Fruit fly (Drosophila melanogaster): ENCODE measurements around the gene Doc3.
A peak's percentile ranks its signal among the peaks of the same experiment; 100 is the strongest.

Doc3 gene

DNA sequence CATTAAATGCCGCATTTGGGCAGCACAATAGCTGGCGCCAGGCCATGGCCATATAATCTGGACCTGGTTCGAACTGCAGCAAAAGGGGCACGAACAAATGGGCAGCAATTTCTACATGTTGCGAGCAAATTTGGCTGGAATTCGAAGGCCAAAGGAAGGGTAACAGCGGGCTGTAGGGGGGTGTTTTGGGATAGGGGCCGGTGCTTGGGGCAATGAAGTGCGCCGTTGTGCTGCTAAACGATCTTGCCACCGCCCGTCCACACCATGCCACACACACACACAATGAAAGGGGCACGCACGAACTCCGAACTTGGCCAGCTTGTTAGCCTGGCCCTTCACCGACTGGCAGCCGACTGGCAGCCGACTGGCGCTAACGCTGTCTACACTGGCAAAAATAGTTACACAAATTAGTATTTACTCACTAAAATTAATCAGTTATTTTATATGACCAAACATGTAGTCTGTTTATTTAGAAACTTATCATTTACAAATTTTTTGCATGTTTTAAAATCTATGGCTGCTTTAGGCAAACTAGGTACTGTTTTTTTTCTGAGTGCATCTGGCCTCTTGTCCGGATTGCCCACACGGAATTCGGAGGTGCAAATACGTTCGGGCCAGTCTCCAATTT lies 29.1 kb downstream of the Doc3 start (continued):
- TF ChIP-seq corto (GFP tag; optimal IDR thresholded peaks at IDR 0.05) (peak; percentile 28), fd3F (GFP tag; optimal IDR thresholded peaks at IDR 0.05) (no peak), Taf1 (GFP tag; IDR thresholded peaks at IDR 0.05) (no peak), ems (GFP tag; optimal IDR thresholded peaks at IDR 0.05) (no peak), dan (GFP tag; IDR thresholded peaks at IDR 0.05) (0 out of 2 replicates have a peak, but pooled peaks have one; percentile 51), CG11504 (tag; optimal IDR thresholded peaks at IDR 0.05) (peak; percentile 80), CG10366 (GFP tag; IDR thresholded peaks at IDR 0.05) (peak; percentile 62), gce (GFP tag; IDR thresholded peaks at IDR 0.05) (peak; percentile 81), CG7928 (GFP tag; optimal IDR thresholded peaks at IDR 0.05) (no peak), zfh1 (GFP tag; IDR thresholded peaks at IDR 0.05) (peak; percentile 89), CG18476 (GFP tag; optimal IDR thresholded peaks at IDR 0.05) (peak; percentile 73), esg (GFP tag; conservative IDR thresholded peaks at IDR 0.05) (peak; percentile 57), dimm (GFP tag; IDR thresholded peaks at IDR 0.05) (0 out of 2 replicates have a peak, but pooled peaks have one; percentile 15), CG30020 (tag; optimal IDR thresholded peaks at IDR 0.05) (no peak), Oli (tag; optimal IDR thresholded peaks at IDR 0.05) (peak; percentile 63), lilli (GFP tag; optimal IDR thresholded peaks at IDR 0.05) (peak; percentile 22), PHDP (tag; optimal IDR thresholded peaks at IDR 0.05) (peak; percentile 11), HHEX (GFP tag; optimal IDR thresholded peaks at IDR 0.05) (peak; percentile 31), nerfin-1 (tag; optimal IDR thresholded peaks at IDR 0.05) (peak; percentile 70), fd102C (GFP tag; optimal IDR thresholded peaks at IDR 0.05) (no peak), CG8089 (GFP tag; optimal IDR thresholded peaks at IDR 0.05) (peak; percentile 42), Hr3 (GFP tag; optimal IDR thresholded peaks at IDR 0.05) (peak; percentile 46), az2 (GFP tag; optimal IDR thresholded peaks at IDR 0.05) (peak; percentile 50), CG2678 (tag; optimal IDR thresholded peaks at IDR 0.05) (peak; percentile 71), wor (GFP tag; IDR thresholded peaks at IDR 0.05) (peak; percentile 43; the same call in 1 of the 2 replicates), Chrac-16 (GFP tag; optimal IDR thresholded peaks at IDR 0.05) (peak; percentile 51), CG9437 (GFP tag; optimal IDR thresholded peaks at IDR 0.05) (no peak), Bgb (GFP tag; IDR thresholded peaks at IDR 0.05; ENCODE audit: partially characterized antibody) (no peak), dmrt11E (tag; optimal IDR thresholded peaks at IDR 0.05) (peak; percentile 72), CG10267 (tag; optimal IDR thresholded peaks at IDR 0.05) (peak; percentile 76), hbn (GFP tag; IDR thresholded peaks at IDR 0.05; ENCODE audit: partially characterized antibody) (no peak), hb (GFP tag; IDR thresholded peaks at IDR 0.05; ENCODE audit: partially characterized antibody) (no peak), vnd (GFP tag; IDR thresholded peaks at IDR 0.05; ENCODE audit: partially characterized antibody) (no peak), Ets97D (GFP tag; optimal IDR thresholded peaks at IDR 0.05) (no peak), bigmax (GFP tag; optimal IDR thresholded peaks at IDR 0.05) (no peak), CG14441 (GFP tag; IDR thresholded peaks at IDR 0.05) (peak; percentile 70), lab (GFP tag; optimal IDR thresholded peaks at IDR 0.05) (peak; percentile 51), ap (GFP tag; IDR thresholded peaks at IDR 0.05) (peak; percentile 59), CG6654 (GFP tag; optimal IDR thresholded peaks at IDR 0.05) (peak; percentile 31), CG31388 (GFP tag; optimal IDR thresholded peaks at IDR 0.05) (peak; percentile 39), Atf3 (GFP tag; optimal IDR thresholded peaks at IDR 0.05) (peak; percentile 28), gsb-n (tag; optimal IDR thresholded peaks at IDR 0.05) (peak; percentile 15), CG3163 (GFP tag; optimal IDR thresholded peaks at IDR 0.05) (no peak), CG18011 (GFP tag; optimal IDR thresholded peaks at IDR 0.05) (no peak), Xbp1 (GFP tag; optimal IDR thresholded peaks at IDR 0.05) (peak; percentile 43), Atf-2 (GFP tag; optimal IDR thresholded peaks at IDR 0.05) (peak; percentile 26), tap (tag; optimal IDR thresholded peaks at IDR 0.05) (peak; percentile 74), CG5180 (GFP tag; optimal IDR thresholded peaks at IDR 0.05) (peak; percentile 43), kah (GFP tag; optimal IDR thresholded peaks at IDR 0.05) (peak; percentile 37)

Data from whole organism, embryonic.